Fruit fly (Drosophila melanogaster) whole organism, embryonic: ENCODE measurements around the gene CG3919.

Source experiments
- Adf1 ChIP-seq: fragments of 200-800 bp; sonication (Bioruptor generic); IDR thresholded peaks from 2 replicates; pipeline ENCODE4 v1.3.6; 2022; ENCODE audit warnings: missing biosample characterization, missing genetic modification characterization
- CG1024 ChIP-seq: fragments of 200-800 bp; sonication (Bioruptor generic); IDR thresholded peaks from 2 replicates; pipeline ENCODE4 v1.3.6; 2022; ENCODE audit warnings: missing biosample characterization, missing genetic modification characterization
- CG11398 ChIP-seq: fragments of 200-800 bp; sonication (Bioruptor generic); optimal IDR thresholded peaks from 2 replicates; lab custom pipeline; 2016; ENCODE audit warnings: missing biosample characterization, missing genetic modification characterization
- CG11723 ChIP-seq: fragments of 200-800 bp; sonication (Bioruptor generic); optimal IDR thresholded peaks from 2 replicates; lab custom pipeline; 2017; ENCODE audit warnings: missing biosample characterization, mild to moderate bottlenecking, missing genetic modification characterization
- CG12071 ChIP-seq: fragments of 200-800 bp; sonication (Bioruptor generic); optimal IDR thresholded peaks from 3 replicates; lab custom pipeline; 2018; ENCODE audit warnings: missing biosample characterization, mild to moderate bottlenecking, missing genetic modification characterization
- CG12744 ChIP-seq: fragments of 200-800 bp; sonication (Bioruptor generic); optimal IDR thresholded peaks from 2 replicates; lab custom pipeline; 2016; ENCODE audit warnings: missing biosample characterization, missing genetic modification characterization
- CG15011 ChIP-seq: fragments of 200-800 bp; sonication (Bioruptor generic); optimal IDR thresholded peaks from 3 replicates; lab custom pipeline; 2018; ENCODE audit warnings: missing biosample characterization, mild to moderate bottlenecking, missing genetic modification characterization
- CG15479 ChIP-seq: fragments of 200-800 bp; sonication (Bioruptor generic); optimal IDR thresholded peaks from 3 replicates; lab custom pipeline; 2019; ENCODE audit warnings: missing biosample characterization, mild to moderate bottlenecking, missing genetic modification characterization, moderate library complexity
- CG1602 ChIP-seq: fragments of 200-800 bp; sonication (Bioruptor generic); optimal IDR thresholded peaks from 3 replicates; lab custom pipeline; 2016; ENCODE audit warnings: missing biosample characterization, missing genetic modification characterization
- CG16779 ChIP-seq: fragments of 200-800 bp; sonication (Bioruptor generic); IDR thresholded peaks from 2 replicates; pipeline ENCODE4 v1.3.6; 2022; ENCODE audit warnings: missing biosample characterization, missing genetic modification characterization
- CG1792 ChIP-seq: fragments of 200-800 bp; sonication (Bioruptor generic); optimal IDR thresholded peaks from 2 replicates; lab custom pipeline; 2016; ENCODE audit warnings: missing biosample characterization, missing genetic modification characterization
- CG1832 ChIP-seq: fragments of 200-800 bp; sonication (Bioruptor generic); optimal IDR thresholded peaks from 2 replicates; lab custom pipeline; 2017; ENCODE audit warnings: missing biosample characterization, mild to moderate bottlenecking, missing genetic modification characterization, inconsistent platforms
- CG18619 ChIP-seq: fragments of 200-800 bp; sonication (Bioruptor generic); optimal IDR thresholded peaks from 3 replicates; lab custom pipeline; 2017; ENCODE audit warnings: missing biosample characterization, mild to moderate bottlenecking, missing genetic modification characterization
- CG3838 ChIP-seq: fragments of 200-800 bp; sonication (Bioruptor generic); optimal IDR thresholded peaks from 3 replicates; lab custom pipeline; 2016; ENCODE audit warnings: missing biosample characterization, missing genetic modification characterization
- CG3995 ChIP-seq: fragments of 200-800 bp; sonication (Bioruptor generic); optimal IDR thresholded peaks from 3 replicates; lab custom pipeline; 2016; ENCODE audit warnings: missing biosample characterization, missing genetic modification characterization
- CG4328 ChIP-seq: fragments of 200-800 bp; sonication (Bioruptor generic); optimal IDR thresholded peaks from 3 replicates; lab custom pipeline; 2017; ENCODE audit warnings: missing biosample characterization, missing genetic modification reagents, missing genetic modification characterization
- CG4360 ChIP-seq: fragments of 200-800 bp; sonication (Bioruptor generic); IDR thresholded peaks from 2 replicates; pipeline ENCODE4 v1.3.6; 2022; ENCODE audit warnings: missing biosample characterization, missing genetic modification characterization
- CG6272 ChIP-seq: fragments of 200-800 bp; sonication (Bioruptor generic); IDR thresholded peaks from 2 replicates; pipeline ENCODE4 v1.3.6; 2022; ENCODE audit warnings: missing biosample characterization, missing genetic modification characterization
- CG8290 ChIP-seq, 3 experiments: fragments of 200-800 bp; sonication (Bioruptor generic); optimal IDR thresholded peaks; 2 replicates each; lab custom pipeline; 2016 to 2019; ENCODE audit warnings: missing biosample characterization in 3 of 3, missing genetic modification characterization in 3 of 3, mild to moderate bottlenecking in 2 of 3, moderate library complexity in 1 of 3
- CG8765 ChIP-seq: fragments of 200-800 bp; sonication (Bioruptor generic); IDR thresholded peaks from 2 replicates; pipeline ENCODE4 v1.3.6; 2022; ENCODE audit warnings: missing biosample characterization, missing genetic modification characterization
- CG8944 ChIP-seq: fragments of 200-800 bp; sonication (Bioruptor generic); optimal IDR thresholded peaks from 3 replicates; lab custom pipeline; 2016; ENCODE audit warnings: missing biosample characterization, missing genetic modification characterization
- CG9817 ChIP-seq: fragments of 200-800 bp; sonication (Bioruptor generic); optimal IDR thresholded peaks from 2 replicates; lab custom pipeline; 2018; ENCODE audit warnings: missing biosample characterization, mild to moderate bottlenecking, missing genetic modification characterization, moderate library complexity
- D19A ChIP-seq: fragments of 200-800 bp; optimal IDR thresholded peaks from 3 replicates; lab custom pipeline; 2019; ENCODE audit warnings: missing biosample characterization, mild to moderate bottlenecking, missing genetic modification characterization, moderate library complexity
- Dref ChIP-seq: fragments of 200-800 bp; sonication (Bioruptor generic); IDR thresholded peaks from 2 replicates; pipeline ENCODE4 v1.3.6; 2022; ENCODE audit warnings: missing biosample characterization, missing genetic modification characterization
- ERR ChIP-seq: fragments of 200-800 bp; sonication (Bioruptor generic); optimal IDR thresholded peaks from 2 replicates; lab custom pipeline; 2016; ENCODE audit warnings: missing biosample characterization, missing genetic modification characterization
- Gug ChIP-seq: fragments of 200-800 bp; sonication (Bioruptor generic); IDR thresholded peaks from 4 replicates; pipeline ENCODE4 v1.3.6; 2022; ENCODE audit warnings: missing biosample characterization, missing genetic modification characterization
- Hand ChIP-seq: fragments of 200-800 bp; sonication (Bioruptor generic); optimal IDR thresholded peaks from 2 replicates; lab custom pipeline; 2017; ENCODE audit warnings: mild to moderate bottlenecking, missing biosample characterization, missing genetic modification reagents, missing genetic modification characterization
- Kr ChIP-seq: fragments of 200-800 bp; sonication (Bioruptor generic); optimal IDR thresholded peaks from 2 replicates; lab custom pipeline; 2017; ENCODE audit warnings: missing biosample characterization, mild to moderate bottlenecking, missing genetic modification characterization
- Lhr ChIP-seq: fragments of 200-800 bp; sonication (Bioruptor generic); optimal IDR thresholded peaks from 3 replicates; lab custom pipeline; 2017; ENCODE audit warnings: mild to moderate bottlenecking, missing biosample characterization, missing genetic modification reagents, missing genetic modification characterization
- Mrtf ChIP-seq: fragments of 200-800 bp; sonication (Bioruptor generic); IDR thresholded peaks from 3 replicates; pipeline ENCODE4 v1.3.6; 2022; ENCODE audit warnings: missing biosample characterization, missing genetic modification characterization
- NC2α ChIP-seq: fragments of 200-800 bp; sonication (Bioruptor generic); optimal IDR thresholded peaks from 2 replicates; lab custom pipeline; 2016; ENCODE audit warnings: missing biosample characterization, missing genetic modification characterization
- Nf-YC ChIP-seq: fragments of 200-800 bp; optimal IDR thresholded peaks from 3 replicates; lab custom pipeline; 2019; ENCODE audit warnings: missing biosample characterization, mild to moderate bottlenecking, missing genetic modification characterization, moderate library complexity
- Spps ChIP-seq: fragments of 200-800 bp; sonication (Bioruptor generic); optimal IDR thresholded peaks from 2 replicates; lab custom pipeline; 2018; ENCODE audit warnings: missing biosample characterization, mild to moderate bottlenecking, missing genetic modification characterization
- cg ChIP-seq: fragments of 200-800 bp; sonication (Bioruptor generic); optimal IDR thresholded peaks from 3 replicates; lab custom pipeline; 2019; ENCODE audit warnings: missing biosample characterization, mild to moderate bottlenecking, missing genetic modification characterization, moderate library complexity
- corto ChIP-seq: fragments of 200-800 bp; sonication (Bioruptor generic); optimal IDR thresholded peaks from 2 replicates; lab custom pipeline; 2016; ENCODE audit warnings: missing biosample characterization, mild to moderate bottlenecking, missing genetic modification characterization, moderate library complexity
- cwo ChIP-seq: fragments of 200-800 bp; sonication (Bioruptor generic); optimal IDR thresholded peaks from 3 replicates; lab custom pipeline; 2017; ENCODE audit warnings: missing biosample characterization, missing genetic modification characterization, mild to moderate bottlenecking, moderate library complexity, missing genetic modification reagents
- dan ChIP-seq: fragments of 200-800 bp; sonication (Bioruptor generic); IDR thresholded peaks from 2 replicates; pipeline ENCODE4 v1.3.6; 2022; ENCODE audit warnings: missing biosample characterization, missing genetic modification characterization
- gfzf ChIP-seq: fragments of 200-800 bp; sonication (Bioruptor generic); optimal IDR thresholded peaks from 2 replicates; lab custom pipeline; 2016; ENCODE audit warnings: missing biosample characterization, mild to moderate bottlenecking, missing genetic modification characterization, moderate library complexity
- gsb ChIP-seq: fragments of 200-800 bp; sonication (Bioruptor generic); IDR thresholded peaks from 2 replicates; pipeline ENCODE4 v1.3.6; 2022; ENCODE audit warnings: missing biosample characterization, missing genetic modification characterization
- hkb ChIP-seq, 2 experiments: fragments of 200-800 bp in 1 of 2; fragments of >200 bp in 1 of 2; sonication (Bioruptor generic) in 1 of 2; IDR thresholded peaks in 1 of 2; optimal IDR thresholded peaks in 1 of 2; 2 replicates each; pipeline versions ENCODE4 v1.3.6 to Lab custom; 2017 to 2022; ENCODE audit warnings: missing biosample characterization in 1 of 2, missing genetic modification characterization in 1 of 2
- lov ChIP-seq, 2 experiments: fragments of 200-800 bp in 1 of 2; fragments of >200 bp in 1 of 2; sonication (Bioruptor generic) in 1 of 2; IDR thresholded peaks in 1 of 2; optimal IDR thresholded peaks in 1 of 2; 2 replicates in 1 of 2; 3 replicates in 1 of 2; pipeline versions ENCODE4 v1.3.6 to Lab custom; 2017 to 2022; ENCODE audit warnings: missing biosample characterization in 1 of 2, missing genetic modification characterization in 1 of 2
- pnt ChIP-seq: fragments of 200-800 bp; sonication (Bioruptor generic); optimal IDR thresholded peaks from 3 replicates; lab custom pipeline; 2016; ENCODE audit warnings: missing biosample characterization, missing genetic modification characterization
- row ChIP-seq: fragments of 200-800 bp; sonication (Bioruptor generic); IDR thresholded peaks from 3 replicates; pipeline ENCODE4 v1.3.6; 2022; ENCODE audit warnings: missing biosample characterization, missing genetic modification characterization
- schlank ChIP-seq: fragments of 200-800 bp; sonication (Bioruptor generic); optimal IDR thresholded peaks from 2 replicates; lab custom pipeline; 2018; ENCODE audit warnings: missing biosample characterization, mild to moderate bottlenecking, missing genetic modification characterization
- seq ChIP-seq: fragments of 200-800 bp; sonication (Bioruptor generic); IDR thresholded peaks from 2 replicates; pipeline ENCODE4 v1.3.6; 2022; ENCODE audit warnings: missing biosample characterization, missing genetic modification characterization
- shn ChIP-seq: fragments of 200-800 bp; sonication (Bioruptor generic); optimal IDR thresholded peaks from 3 replicates; lab custom pipeline; 2016; ENCODE audit warnings: missing biosample characterization, missing genetic modification characterization
- sob ChIP-seq: fragments of 200-800 bp; sonication (Bioruptor generic); IDR thresholded peaks from 2 replicates; pipeline ENCODE4 v1.3.6; 2022; ENCODE audit warnings: missing biosample characterization, missing genetic modification characterization
- tna ChIP-seq: fragments of 200-800 bp; sonication (Bioruptor generic); IDR thresholded peaks from 2 replicates; pipeline ENCODE4 v1.3.6; 2022; ENCODE audit warnings: missing biosample characterization, missing genetic modification characterization; ENCODE audit not compliant: partially characterized antibody
- ttk ChIP-seq: fragments of 200-800 bp; sonication (Bioruptor generic); IDR thresholded peaks from 2 replicates; pipeline ENCODE4 v2.1.2; 2022; ENCODE audit warnings: missing biosample characterization, missing genetic modification characterization
- zf30C ChIP-seq: fragments of 200-800 bp; sonication (Bioruptor generic); optimal IDR thresholded peaks from 3 replicates; lab custom pipeline; 2018; ENCODE audit warnings: missing biosample characterization, mild to moderate bottlenecking, missing genetic modification characterization

CG3919 gene

DNA sequence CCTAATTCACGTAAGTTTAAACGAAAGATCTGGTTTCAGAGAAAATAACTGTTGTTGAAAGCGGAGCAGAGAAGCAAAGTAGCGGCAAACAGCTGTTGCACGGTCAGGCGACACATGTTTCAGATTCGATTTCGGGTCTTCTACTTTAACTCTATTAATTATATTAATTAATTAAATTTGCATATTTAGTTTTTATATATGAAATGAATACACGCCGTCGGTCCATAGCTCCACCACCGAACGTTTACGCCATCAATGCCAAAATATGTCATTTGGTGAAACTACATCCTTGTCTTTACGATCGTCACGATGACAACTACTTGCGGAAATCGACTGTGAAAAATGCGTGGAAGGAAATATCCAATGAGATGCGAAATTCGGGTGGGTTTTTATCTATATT lies 466 bp downstream of the CG3919 start (continued):
- TF ChIP-seq CG11398 (GFP tag; lab: Kevin White, UChicago) (no peak), gfzf (GFP tag; lab: Kevin White, UChicago) (no peak), ERR (GFP tag; lab: Kevin White, UChicago) (no peak), Nf-YC (tag; lab: Kevin White, UChicago) (no peak), CG1832 (GFP tag; lab: Kevin White, UChicago) (no peak), CG9817 (tag; lab: Kevin White, UChicago) (peak; percentile 31), CG15479 (GFP tag; lab: Kevin White, UChicago) (no peak), seq (GFP tag; lab: Robert Waterston, UW) (peak; percentile 29; the same call in 1 of the 2 replicates), dan (GFP tag; lab: Robert Waterston, UW) (no peak), CG12744 (GFP tag; lab: Kevin White, UChicago) (no peak), tna (GFP tag; lab: Robert Waterston, UW) (no peak), Gug (GFP tag; lab: Robert Waterston, UW) (0 out of 4 replicates have a peak, but pooled peaks have one; percentile 9), schlank (tag; lab: Kevin White, UChicago) (no peak), CG8290 (GFP tag; optimal IDR thresholded peaks at IDR 0.05; lab: Kevin White, UChicago) (no peak), CG8290 (tag; optimal IDR thresholded peaks at IDR 0.05; lab: Kevin White, UChicago) (no peak), gsb (GFP tag; lab: Robert Waterston, UW) (no peak), cg (GFP tag; lab: Kevin White, UChicago) (no peak), Dref (GFP tag; lab: Robert Waterston, UW) (no peak), CG1602 (GFP tag; lab: Kevin White, UChicago) (peak; percentile 11), CG3995 (no peak), Kr (GFP tag; lab: Kevin White, UChicago) (no peak), pnt (GFP tag; lab: Kevin White, UChicago) (no peak), sob (GFP tag; lab: Robert Waterston, UW) (no peak), cwo (GFP tag; lab: Kevin White, UChicago) (no peak), Hand (no peak), CG1024 (GFP tag; lab: Robert Waterston, UW) (peak; percentile 38; the same call in 1 of the 2 replicates), Mrtf (no peak), lov (optimal IDR thresholded peaks at IDR 0.05; lab: Kevin White, UChicago) (no peak), lov (GFP tag; IDR thresholded peaks at IDR 0.05; lab: Robert Waterston, UW) (peak; percentile 58; the same call in 1 of the 3 replicates), CG8944 (GFP tag; lab: Kevin White, UChicago) (no peak), NC2α (GFP tag; lab: Kevin White, UChicago) (no peak), Adf1 (GFP tag; lab: Robert Waterston, UW) (no peak), CG8765 (GFP tag; lab: Robert Waterston, UW) (no peak), CG6272 (no peak), shn (GFP tag; lab: Kevin White, UChicago) (no peak), CG11723 (peak; percentile 33), CG18619 (peak; percentile 20), CG1792 (GFP tag; lab: Kevin White, UChicago) (no peak), ttk (GFP tag; lab: Robert Waterston, UW) (no peak), CG15011 (no peak), hkb (optimal IDR thresholded peaks at IDR 0.05; lab: Kevin White, UChicago) (no peak), hkb (GFP tag; IDR thresholded peaks at IDR 0.05; lab: Robert Waterston, UW) (peak; percentile 47; the same call in 1 of the 2 replicates), row (peak; percentile 85), CG16779 (GFP tag; lab: Robert Waterston, UW) (no peak), zf30C (no peak), CG4360 (peak; percentile 32; the same call in 1 of the 2 replicates), CG4328 (GFP tag; lab: Kevin White, UChicago) (no peak), corto (GFP tag; lab: Kevin White, UChicago) (peak; percentile 6), Lhr (no peak), D19A (peak; percentile 22), CG12071 (GFP tag; lab: Kevin White, UChicago) (no peak), Spps (tag; lab: Kevin White, UChicago) (peak; percentile 33), CG3838 (no peak)
